Fruit fly (Drosophila melanogaster) whole organism, pupa: ENCODE results near the gene COX5A.

Source experiments
- CG10348 ChIP-seq: fragments of 200-800 bp; sonication (Bioruptor generic); IDR thresholded peaks from 2 replicates; pipeline ENCODE4 v1.3.6; 2022; ENCODE audit warnings: missing biosample characterization, missing genetic modification characterization
- CG12605 ChIP-seq: fragments of 200-800 bp; sonication (Bioruptor generic); IDR thresholded peaks from 2 replicates; pipeline ENCODE4 v1.3.6; 2022; ENCODE audit warnings: missing biosample characterization, missing genetic modification characterization
- CG14655 ChIP-seq: fragments of 200-800 bp; sonication (Bioruptor generic); optimal IDR thresholded peaks from 3 replicates; lab custom pipeline; 2017; ENCODE audit warnings: mild to moderate bottlenecking, missing biosample characterization, missing genetic modification reagents, missing genetic modification characterization
- CG34367 ChIP-seq: fragments of 200-800 bp; sonication (Bioruptor generic); optimal IDR thresholded peaks from 2 replicates; lab custom pipeline; 2018; ENCODE audit warnings: missing biosample characterization, mild to moderate bottlenecking, missing genetic modification characterization
- CG4496 ChIP-seq: fragments of 200-800 bp; sonication (Bioruptor generic); IDR thresholded peaks from 3 replicates; pipeline ENCODE4 v1.3.6; 2022; ENCODE audit warnings: missing biosample characterization, missing genetic modification characterization
- CG8159 ChIP-seq: fragments of 200-800 bp; sonication (Bioruptor generic); optimal IDR thresholded peaks from 3 replicates; lab custom pipeline; 2018; ENCODE audit warnings: missing biosample characterization, mild to moderate bottlenecking, missing genetic modification characterization, moderate library complexity
- CG8301 ChIP-seq: fragments of 200-800 bp; sonication (Bioruptor generic); optimal IDR thresholded peaks from 2 replicates; lab custom pipeline; 2018; ENCODE audit warnings: missing biosample characterization, mild to moderate bottlenecking, missing genetic modification characterization
- CG9948 ChIP-seq: fragments of 200-800 bp; sonication (Bioruptor generic); optimal IDR thresholded peaks from 2 replicates; lab custom pipeline; 2018; ENCODE audit warnings: missing biosample characterization, mild to moderate bottlenecking, missing genetic modification characterization, moderate library complexity
- EcR ChIP-seq: fragments of 200-800 bp; sonication (Bioruptor generic); optimal IDR thresholded peaks from 3 replicates; lab custom pipeline; 2019; ENCODE audit warnings: missing biosample characterization, missing genetic modification characterization, mild to moderate bottlenecking, moderate library complexity, missing genetic modification reagents
- Ets98B ChIP-seq: fragments of 200-800 bp; sonication (Bioruptor generic); IDR thresholded peaks from 2 replicates; pipeline ENCODE4 v1.3.6; 2022; ENCODE audit warnings: missing biosample characterization, missing genetic modification characterization
- Pif1B ChIP-seq: fragments of 200-800 bp; sonication (Bioruptor generic); optimal IDR thresholded peaks from 3 replicates; lab custom pipeline; 2016; ENCODE audit warnings: missing biosample characterization, missing genetic modification characterization
- Snoo ChIP-seq: fragments of 200-800 bp; sonication (Bioruptor generic); optimal IDR thresholded peaks from 3 replicates; lab custom pipeline; 2017; ENCODE audit warnings: missing biosample characterization, mild to moderate bottlenecking, missing genetic modification characterization, inconsistent platforms

DNA sequence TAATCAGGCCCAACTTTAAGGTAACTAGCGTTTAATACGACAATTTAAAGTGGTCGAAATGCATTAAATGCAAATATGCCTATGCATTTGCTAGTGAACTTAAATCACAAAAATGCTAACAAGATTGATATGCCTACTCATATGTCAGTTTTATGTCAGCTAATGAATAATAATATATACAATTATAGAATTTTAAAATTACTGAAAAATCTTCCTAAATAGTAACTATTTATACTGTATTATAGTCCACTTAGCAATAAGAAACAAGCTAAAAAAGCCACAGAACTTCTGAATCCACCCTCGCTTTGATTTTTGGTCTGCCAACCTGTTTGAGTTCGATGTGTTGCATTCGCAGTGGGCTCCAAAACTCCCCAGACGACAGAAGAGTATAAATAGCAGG lies 50.5 kb downstream of the COX5A start:
- TF ChIP-seq Pif1B (no peak), CG9948 (peak; percentile 42), CG10348 (GFP tag; lab: Robert Waterston, UW) (no peak), CG4496 (GFP tag; lab: Robert Waterston, UW) (peak; percentile 34; the same call in 2 of the 3 replicates), CG8159 (peak; percentile 62), Ets98B (GFP tag; lab: Robert Waterston, UW) (peak; percentile 50), EcR (GFP tag; lab: Kevin White, UChicago) (no peak), Snoo (peak; percentile 4), CG8301 (peak; percentile 45), CG12605 (GFP tag; lab: Robert Waterston, UW) (no peak), CG14655 (GFP tag; lab: Kevin White, UChicago) (peak; percentile 75), CG34367 (tag; lab: Kevin White, UChicago) (no peak)
